Fruit fly (Drosophila melanogaster) whole organism, pupa: ENCODE data around the gene Fancl.

Experiments
- CG10348 ChIP-seq: fragments of 200-800 bp; sonication (Bioruptor generic); IDR thresholded peaks from 2 replicates; pipeline ENCODE4 v1.3.6; 2022; ENCODE audit warnings: missing biosample characterization, missing genetic modification characterization
- CG12605 ChIP-seq: fragments of 200-800 bp; sonication (Bioruptor generic); IDR thresholded peaks from 2 replicates; pipeline ENCODE4 v1.3.6; 2022; ENCODE audit warnings: missing biosample characterization, missing genetic modification characterization
- CG13204 ChIP-seq: fragments of 200-800 bp; sonication (Bioruptor generic); optimal IDR thresholded peaks from 2 replicates; lab custom pipeline; 2018; ENCODE audit warnings: missing biosample characterization, mild to moderate bottlenecking, missing genetic modification characterization, moderate library complexity
- CG14655 ChIP-seq: fragments of 200-800 bp; sonication (Bioruptor generic); optimal IDR thresholded peaks from 3 replicates; lab custom pipeline; 2017; ENCODE audit warnings: mild to moderate bottlenecking, missing biosample characterization, missing genetic modification reagents, missing genetic modification characterization
- CG15710 ChIP-seq: fragments of 200-800 bp; sonication (Bioruptor generic); optimal IDR thresholded peaks from 2 replicates; lab custom pipeline; 2018; ENCODE audit warnings: missing biosample characterization, mild to moderate bottlenecking, missing genetic modification characterization, moderate library complexity
- CG17806 ChIP-seq: fragments of 200-800 bp; sonication (Bioruptor generic); optimal IDR thresholded peaks from 2 replicates; lab custom pipeline; 2018; ENCODE audit warnings: missing biosample characterization, mild to moderate bottlenecking, missing genetic modification characterization, moderate library complexity
- CG32121 ChIP-seq: fragments of 200-800 bp; sonication (Bioruptor generic); IDR thresholded peaks from 2 replicates; pipeline ENCODE4 v1.3.6; 2022; ENCODE audit warnings: missing biosample characterization, missing genetic modification characterization
- CG34367 ChIP-seq: fragments of 200-800 bp; sonication (Bioruptor generic); optimal IDR thresholded peaks from 2 replicates; lab custom pipeline; 2018; ENCODE audit warnings: missing biosample characterization, mild to moderate bottlenecking, missing genetic modification characterization
- CG4496 ChIP-seq: fragments of 200-800 bp; sonication (Bioruptor generic); IDR thresholded peaks from 3 replicates; pipeline ENCODE4 v1.3.6; 2022; ENCODE audit warnings: missing biosample characterization, missing genetic modification characterization
- CG8159 ChIP-seq: fragments of 200-800 bp; sonication (Bioruptor generic); optimal IDR thresholded peaks from 3 replicates; lab custom pipeline; 2018; ENCODE audit warnings: missing biosample characterization, mild to moderate bottlenecking, missing genetic modification characterization, moderate library complexity
- CG8301 ChIP-seq: fragments of 200-800 bp; sonication (Bioruptor generic); optimal IDR thresholded peaks from 2 replicates; lab custom pipeline; 2018; ENCODE audit warnings: missing biosample characterization, mild to moderate bottlenecking, missing genetic modification characterization
- CG9948 ChIP-seq: fragments of 200-800 bp; sonication (Bioruptor generic); optimal IDR thresholded peaks from 2 replicates; lab custom pipeline; 2018; ENCODE audit warnings: missing biosample characterization, mild to moderate bottlenecking, missing genetic modification characterization, moderate library complexity
- D1 ChIP-seq: fragments of 200-800 bp; sonication (Bioruptor generic); optimal IDR thresholded peaks from 2 replicates; lab custom pipeline; 2018; ENCODE audit warnings: missing biosample characterization, mild to moderate bottlenecking, missing genetic modification characterization, moderate library complexity
- EcR ChIP-seq: fragments of 200-800 bp; sonication (Bioruptor generic); optimal IDR thresholded peaks from 3 replicates; lab custom pipeline; 2019; ENCODE audit warnings: missing biosample characterization, missing genetic modification characterization, mild to moderate bottlenecking, moderate library complexity, missing genetic modification reagents
- Ets98B ChIP-seq: fragments of 200-800 bp; sonication (Bioruptor generic); IDR thresholded peaks from 2 replicates; pipeline ENCODE4 v1.3.6; 2022; ENCODE audit warnings: missing biosample characterization, missing genetic modification characterization
- Pif1A ChIP-seq: fragments of 200-800 bp; sonication (Bioruptor generic); optimal IDR thresholded peaks from 3 replicates; lab custom pipeline; 2016; ENCODE audit warnings: missing biosample characterization, missing genetic modification characterization
- Pif1B ChIP-seq: fragments of 200-800 bp; sonication (Bioruptor generic); optimal IDR thresholded peaks from 3 replicates; lab custom pipeline; 2016; ENCODE audit warnings: missing biosample characterization, missing genetic modification characterization
- Snoo ChIP-seq: fragments of 200-800 bp; sonication (Bioruptor generic); optimal IDR thresholded peaks from 3 replicates; lab custom pipeline; 2017; ENCODE audit warnings: missing biosample characterization, mild to moderate bottlenecking, missing genetic modification characterization, inconsistent platforms
- fd96Ca ChIP-seq: fragments of 200-800 bp; sonication (Bioruptor generic); IDR thresholded peaks from 3 replicates; pipeline ENCODE4 v1.3.6; 2022; ENCODE audit warnings: missing biosample characterization, missing genetic modification characterization
- gl ChIP-seq: fragments of 200-800 bp; sonication (Bioruptor generic); optimal IDR thresholded peaks from 2 replicates; lab custom pipeline; 2018; ENCODE audit warnings: missing biosample characterization, mild to moderate bottlenecking, missing genetic modification characterization
- rn ChIP-seq: fragments of 200-800 bp; sonication (Bioruptor generic); IDR thresholded peaks from 2 replicates; pipeline ENCODE4 v1.3.6; 2022; ENCODE audit warnings: missing biosample characterization, missing genetic modification characterization

Gene Fancl

dm6 chr3R:10032951-10033720 is 19.5 kb downstream of the Fancl start:
- TF ChIP-seq fd96Ca (no peak), CG4496 (GFP tag; lab: Robert Waterston, UW) (no peak), CG34367 (tag; lab: Kevin White, UChicago) (no peak), gl (tag; lab: Kevin White, UChicago) (no peak), CG15710 (tag; lab: Kevin White, UChicago) (no peak), Snoo (no peak), Ets98B (GFP tag; lab: Robert Waterston, UW) (no peak), Pif1B (no peak), CG8159 (tag; lab: Kevin White, UChicago) (no peak), CG10348 (no peak)

DNA sequence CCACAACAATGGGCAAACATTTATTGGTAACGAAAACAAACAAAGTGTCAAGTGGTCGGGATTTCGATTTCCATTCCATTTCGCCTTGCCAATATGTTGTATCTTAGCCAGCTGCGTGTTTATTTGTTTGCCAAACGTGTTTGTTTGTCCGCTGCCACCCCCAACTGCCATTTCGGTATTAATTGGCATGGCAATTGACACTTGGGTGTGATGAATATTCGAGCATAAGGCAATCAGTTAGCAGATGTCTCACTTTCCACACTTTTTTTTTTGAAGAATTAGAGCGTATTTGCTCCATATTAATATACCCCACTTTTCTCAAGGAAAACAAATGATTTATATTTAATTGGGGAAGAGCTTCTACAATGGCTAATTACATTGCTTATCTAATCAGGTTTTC is 21.2 kb downstream of the Fancl start:
- no peak for TF ChIP-seq gl (tag; lab: Kevin White, UChicago)
- TF ChIP-seq CG13204 (GFP tag; lab: Kevin White, UChicago) = no peak
- TF ChIP-seq CG12605 (GFP tag; lab: Robert Waterston, UW) = no peak
- no peak for TF ChIP-seq rn (GFP tag; lab: Robert Waterston, UW)
- TF ChIP-seq Snoo = no peak
- TF ChIP-seq CG34367 (tag; lab: Kevin White, UChicago) = no peak
- no peak for TF ChIP-seq fd96Ca
- no peak for TF ChIP-seq CG10348
- no peak for TF ChIP-seq CG14655 (GFP tag; lab: Kevin White, UChicago)
- no peak for TF ChIP-seq CG17806 (tag; lab: Kevin White, UChicago)
- no peak for TF ChIP-seq CG15710 (tag; lab: Kevin White, UChicago)
- TF ChIP-seq D1 (tag; lab: Kevin White, UChicago) = no peak
- no peak for TF ChIP-seq CG32121 (GFP tag; lab: Robert Waterston, UW)

- no peak for TF ChIP-seq D1 (tag; lab: Kevin White, UChicago)
- no peak for TF ChIP-seq CG13204 (GFP tag; lab: Kevin White, UChicago)
- no peak for TF ChIP-seq CG8159 (tag; lab: Kevin White, UChicago)
- TF ChIP-seq Pif1B = no peak
- TF ChIP-seq CG12605 (GFP tag; lab: Robert Waterston, UW) = no peak
- no peak for TF ChIP-seq Ets98B (GFP tag; lab: Robert Waterston, UW)
- TF ChIP-seq CG14655 (GFP tag; lab: Kevin White, UChicago) = peak; percentile 48
Observed at dm6 chr3R:10028378-10028777, 24.3 kb downstream of the Fancl start.

dm6 chr3R:10025050-10025449 is 27.6 kb downstream of the Fancl start, which contains the start of gene CG31407:
CG31407 (minus strand) TSS chr3R:10025150.
- TF ChIP-seq CG14655 (GFP tag; lab: Kevin White, UChicago) (no peak), CG10348 (no peak), Pif1A (no peak), D1 (tag; lab: Kevin White, UChicago) (no peak), CG13204 (GFP tag; lab: Kevin White, UChicago) (no peak), CG4496 (GFP tag; lab: Robert Waterston, UW) (no peak), gl (tag; lab: Kevin White, UChicago) (no peak), CG17806 (tag; lab: Kevin White, UChicago) (no peak), fd96Ca (no peak), CG8159 (tag; lab: Kevin White, UChicago) (no peak), CG9948 (tag; lab: Kevin White, UChicago) (no peak), Pif1B (no peak), CG12605 (GFP tag; lab: Robert Waterston, UW) (no peak), CG15710 (tag; lab: Kevin White, UChicago) (no peak), rn (GFP tag; lab: Robert Waterston, UW) (no peak), CG32121 (GFP tag; lab: Robert Waterston, UW) (no peak), CG8301 (tag; lab: Kevin White, UChicago) (no peak), EcR (GFP tag; lab: Kevin White, UChicago) (no peak), Ets98B (GFP tag; lab: Robert Waterston, UW) (no peak), Snoo (no peak)

DNA sequence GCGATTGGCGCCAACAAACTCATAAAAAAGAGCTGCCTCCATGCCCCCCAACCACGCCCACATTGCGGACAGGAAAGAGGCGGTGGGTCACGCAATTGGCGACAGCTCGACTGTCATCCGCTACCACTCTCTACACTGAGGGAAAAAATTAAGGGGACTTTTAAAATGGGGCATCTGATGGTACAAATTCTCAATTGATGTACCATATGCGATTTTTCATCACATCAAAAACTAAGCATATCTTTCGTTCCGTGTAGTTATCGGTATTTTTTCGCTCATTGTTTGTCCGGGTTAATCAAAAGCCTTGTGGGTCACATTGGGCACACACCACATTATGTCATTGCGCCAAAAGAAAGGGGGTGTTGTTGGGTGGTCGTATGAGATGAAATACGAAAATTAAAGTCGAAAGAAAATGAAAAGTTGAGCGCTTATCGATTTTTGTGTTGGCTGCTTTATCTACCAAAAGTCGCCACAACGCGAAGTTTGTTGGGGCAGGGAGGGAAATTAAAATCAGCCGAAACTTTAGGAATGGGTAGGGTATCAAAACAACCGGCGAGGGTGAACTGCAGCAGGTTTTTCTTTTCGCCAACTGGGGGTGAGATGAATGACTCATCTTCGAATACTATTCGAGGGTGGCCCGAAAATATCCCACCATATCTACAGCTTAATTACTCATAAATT is 28.5 kb downstream of the Fancl start:
- TF ChIP-seq fd96Ca (0 out of 3 replicates have a peak, but pooled peaks have one; percentile 24), CG34367 (tag; lab: Kevin White, UChicago) (no peak)
